Fruit fly (Drosophila melanogaster): ENCODE measurements around the gene Nse1.

The Nse1 gene

DNA sequence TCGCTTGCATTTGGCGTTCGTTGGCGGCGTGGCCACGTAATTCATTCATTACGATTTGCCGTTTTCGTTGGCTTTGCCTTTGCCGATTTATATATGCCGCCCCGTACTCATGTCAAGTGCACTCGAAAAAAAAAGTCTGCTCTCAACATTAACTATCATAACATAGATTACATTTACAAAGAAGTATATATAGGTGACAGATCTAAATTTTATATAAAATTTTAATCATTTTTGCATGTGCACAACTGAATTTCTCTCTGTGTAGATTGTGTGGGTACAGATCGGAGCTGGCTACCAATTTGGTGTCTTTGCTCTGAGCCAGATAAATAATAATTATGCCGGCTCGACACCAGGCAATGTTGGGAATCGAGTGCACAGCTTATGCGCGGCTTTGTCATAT, 21.0 kb upstream of the Nse1 start:
- no peak for TF ChIP-seq toe (GFP tag; optimal IDR thresholded peaks at IDR 0.05)
- TF ChIP-seq CG1620 (GFP tag; optimal IDR thresholded peaks at IDR 0.05): no peak
- no peak for TF ChIP-seq Hr96 (GFP tag; optimal IDR thresholded peaks at IDR 0.05)
- no peak for TF ChIP-seq CG7101 (tag; optimal IDR thresholded peaks at IDR 0.05)
- TF ChIP-seq CG14711 (tag; optimal IDR thresholded peaks at IDR 0.05): no peak
- TF ChIP-seq pad (GFP tag; optimal IDR thresholded peaks at IDR 0.05): no peak
- no peak for TF ChIP-seq Clk (GFP tag; optimal IDR thresholded peaks at IDR 0.05)
- no peak for TF ChIP-seq CG11617 (GFP tag; optimal IDR thresholded peaks at IDR 0.05)
- TF ChIP-seq Crg-1 (GFP tag; optimal IDR thresholded peaks at IDR 0.05): no peak
- no peak for TF ChIP-seq CG33017 (tag; optimal IDR thresholded peaks at IDR 0.05)
- no peak for TF ChIP-seq ovo (GFP tag; optimal IDR thresholded peaks at IDR 0.05)
- TF ChIP-seq bab1 (GFP tag; optimal IDR thresholded peaks at IDR 0.05): no peak

DNA sequence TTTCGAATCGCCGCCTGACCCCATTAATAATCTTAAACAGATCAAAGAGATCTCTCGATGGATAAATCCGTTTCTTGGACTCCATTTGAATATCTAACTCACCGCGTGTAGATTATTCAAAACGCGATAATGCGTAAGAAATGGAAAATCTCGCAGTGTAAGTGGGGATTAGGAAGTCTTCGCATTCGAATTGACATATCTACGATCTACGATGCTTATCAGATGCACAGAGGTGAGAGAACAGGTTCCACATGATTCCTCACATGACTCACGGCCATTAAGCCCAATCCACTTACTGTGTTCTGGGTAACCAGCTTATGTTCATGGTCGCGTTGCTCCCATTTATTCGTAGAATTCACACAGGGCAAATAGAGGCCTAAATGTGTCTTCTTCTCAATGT, 18.8 kb upstream of the Nse1 start:
- no peak for TF ChIP-seq kay (GFP tag; ENCODE audit: borderline replicate concordance)
- TF ChIP-seq Hr96 (GFP tag; optimal IDR thresholded peaks at IDR 0.05): no peak
- no peak for TF ChIP-seq cnc (optimal IDR thresholded peaks at IDR 0.05)
- no peak for TF ChIP-seq CG33017 (tag; optimal IDR thresholded peaks at IDR 0.05)
- no peak for TF ChIP-seq tj (GFP tag; optimal IDR thresholded peaks at IDR 0.05)
- no peak for TF ChIP-seq CG14711 (tag; optimal IDR thresholded peaks at IDR 0.05)
- no peak for TF ChIP-seq CG11617 (GFP tag; optimal IDR thresholded peaks at IDR 0.05)
- TF ChIP-seq pad (GFP tag; optimal IDR thresholded peaks at IDR 0.05): no peak
- TF ChIP-seq Crg-1 (GFP tag; optimal IDR thresholded peaks at IDR 0.05): no peak
- TF ChIP-seq CG7045 (GFP tag; optimal IDR thresholded peaks at IDR 0.05): no peak
- TF ChIP-seq CG5204 (GFP tag; optimal IDR thresholded peaks at IDR 0.05): no peak

DNA sequence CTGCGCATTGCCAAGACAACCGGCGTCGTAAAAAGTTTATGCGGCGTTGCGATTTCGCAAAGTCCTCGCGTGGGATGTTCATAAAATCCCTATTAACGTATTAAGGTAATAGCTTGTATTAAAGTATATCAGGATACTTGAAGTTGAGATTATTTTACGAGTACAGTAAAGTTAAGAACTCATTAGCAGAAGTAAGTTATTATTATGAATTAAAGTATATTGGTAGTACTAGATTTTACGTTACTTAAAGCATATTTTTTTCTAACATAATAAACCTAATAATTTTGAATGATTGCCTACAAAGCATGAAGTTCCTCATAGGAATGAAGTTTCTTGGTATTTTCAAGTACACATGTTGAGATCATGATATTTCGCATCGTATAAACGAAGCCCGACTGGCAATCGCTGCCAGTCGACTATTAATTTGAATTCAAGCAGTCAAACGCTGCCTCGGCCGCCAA, 16.4 kb upstream of the Nse1 start:
- TF ChIP-seq CG33017 (tag; optimal IDR thresholded peaks at IDR 0.05): no peak

DNA sequence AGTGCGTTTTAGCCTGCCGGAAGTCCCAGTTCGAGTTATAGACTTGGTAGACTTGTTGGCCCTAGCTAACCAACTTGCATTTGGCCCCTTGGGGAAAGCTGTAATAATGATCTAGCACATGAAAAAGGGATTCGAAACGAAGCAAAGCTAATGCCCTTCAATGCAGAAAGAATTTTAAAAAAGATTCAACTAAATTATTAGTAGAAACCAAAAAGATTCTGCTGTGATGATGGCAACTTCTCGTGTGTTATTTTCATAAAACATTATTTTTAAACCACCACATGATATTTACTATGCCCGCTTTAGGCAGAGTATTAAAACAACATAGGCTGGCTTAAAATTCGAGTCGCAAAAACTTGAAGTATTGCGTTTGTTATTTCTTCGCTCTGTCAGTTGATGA, 14.6 kb upstream of the Nse1 start:
- TF ChIP-seq CG12768 (GFP tag; optimal IDR thresholded peaks at IDR 0.05): no peak
- no peak for TF ChIP-seq CG7045 (GFP tag; optimal IDR thresholded peaks at IDR 0.05)
- no peak for TF ChIP-seq Crg-1 (GFP tag; optimal IDR thresholded peaks at IDR 0.05)
- no peak for TF ChIP-seq cnc (optimal IDR thresholded peaks at IDR 0.05)
- no peak for TF ChIP-seq Clk (GFP tag; optimal IDR thresholded peaks at IDR 0.05)
- no peak for TF ChIP-seq CG5204 (GFP tag; optimal IDR thresholded peaks at IDR 0.05)
- no peak for TF ChIP-seq Hr96 (GFP tag; optimal IDR thresholded peaks at IDR 0.05)
- no peak for TF ChIP-seq CG14711 (tag; optimal IDR thresholded peaks at IDR 0.05)
- no peak for TF ChIP-seq pad (GFP tag; optimal IDR thresholded peaks at IDR 0.05)
- no peak for TF ChIP-seq CG1620 (GFP tag; optimal IDR thresholded peaks at IDR 0.05)
- no peak for TF ChIP-seq CG11617 (GFP tag; optimal IDR thresholded peaks at IDR 0.05)

dm6 chr2L:6686612-6687011, 9.2 kb upstream of the Nse1 start, which contains the start of gene CG11327:
CG11327 (minus strand) TSS chr2L:6686712.
- TF ChIP-seq cnc (optimal IDR thresholded peaks at IDR 0.05) (no peak), Mnt (GFP tag; optimal IDR thresholded peaks at IDR 0.05) (no peak), cic (GFP tag; optimal IDR thresholded peaks at IDR 0.05) (no peak), Clk (GFP tag; optimal IDR thresholded peaks at IDR 0.05) (no peak), ovo (GFP tag; optimal IDR thresholded peaks at IDR 0.05) (no peak)

DNA sequence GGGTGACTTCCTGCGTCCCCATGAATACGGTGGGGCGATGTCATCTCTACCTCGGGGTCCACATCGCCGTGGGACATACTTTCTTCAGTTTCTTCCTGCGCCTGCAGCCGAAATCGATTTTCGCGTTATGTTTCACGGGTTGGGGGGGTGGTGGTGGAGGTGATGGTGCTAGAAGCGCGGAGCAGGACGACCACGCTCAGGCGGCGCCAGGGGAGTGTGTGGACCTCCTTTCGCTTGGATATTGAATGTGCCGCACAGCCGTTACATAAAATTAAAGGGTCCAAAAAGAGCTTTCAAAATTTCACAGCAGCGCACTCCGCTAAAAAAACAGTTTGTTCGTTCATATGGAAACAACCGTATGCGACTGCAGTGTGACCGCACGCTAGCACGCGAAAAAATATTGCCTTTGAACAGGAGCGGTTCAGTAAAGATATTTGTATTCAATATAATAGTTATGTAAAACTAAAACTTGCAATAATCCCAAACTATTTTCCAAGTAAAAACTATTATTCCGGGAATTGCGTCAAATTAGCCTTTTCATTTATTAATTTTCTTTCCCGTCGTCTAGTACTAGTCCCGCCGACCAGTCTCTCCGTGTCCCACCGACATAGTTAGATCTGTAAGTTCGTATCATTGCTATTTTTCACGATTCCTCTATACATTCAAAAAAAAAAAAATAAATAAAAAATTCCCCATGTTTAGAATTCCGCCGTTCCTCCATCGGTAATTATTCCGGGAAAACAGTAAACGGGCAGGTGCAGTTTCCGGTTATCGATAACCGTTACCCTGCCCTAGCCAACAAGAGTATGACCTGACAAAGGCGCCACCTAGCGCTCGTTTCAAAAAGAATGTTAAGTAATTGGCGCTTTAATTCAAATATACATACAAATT, 6.8 kb upstream of the Nse1 start, which contains the start of gene Nhe3:
TSS of gene Nhe3 (minus strand) at position 373 of the 891 bp plus-strand sequence.
- TF ChIP-seq CG14711 (tag; optimal IDR thresholded peaks at IDR 0.05) (peak; percentile 60), Hr96 (GFP tag; optimal IDR thresholded peaks at IDR 0.05) (peak; percentile 73), toe (GFP tag; optimal IDR thresholded peaks at IDR 0.05) (no peak), kay (GFP tag; ENCODE audit: borderline replicate concordance) (no peak), CG7101 (tag; optimal IDR thresholded peaks at IDR 0.05) (peak; percentile 73), CG11617 (GFP tag; optimal IDR thresholded peaks at IDR 0.05) (peak; percentile 83), Crg-1 (GFP tag; optimal IDR thresholded peaks at IDR 0.05) (peak; percentile 48), CG1620 (GFP tag; optimal IDR thresholded peaks at IDR 0.05) (peak; percentile 59), CG12768 (GFP tag; optimal IDR thresholded peaks at IDR 0.05) (peak; percentile 75), CG5204 (GFP tag; optimal IDR thresholded peaks at IDR 0.05) (peak; percentile 81), bab1 (GFP tag; optimal IDR thresholded peaks at IDR 0.05) (peak; percentile 60), ovo (GFP tag; optimal IDR thresholded peaks at IDR 0.05) (peak; percentile 85), CG33017 (tag; optimal IDR thresholded peaks at IDR 0.05) (peak; percentile 46), CG7045 (GFP tag; optimal IDR thresholded peaks at IDR 0.05) (peak; percentile 68), cic (GFP tag; optimal IDR thresholded peaks at IDR 0.05) (peak; percentile 34), cnc (optimal IDR thresholded peaks at IDR 0.05) (no peak), Mnt (GFP tag; optimal IDR thresholded peaks at IDR 0.05) (peak; percentile 86), Clk (GFP tag; optimal IDR thresholded peaks at IDR 0.05) (peak; percentile 58), tj (GFP tag; optimal IDR thresholded peaks at IDR 0.05) (peak; percentile 49), pad (GFP tag; optimal IDR thresholded peaks at IDR 0.05) (peak; percentile 67)

dm6 chr2L:6682909-6683308, 5.5 kb upstream of the Nse1 start:
- TF ChIP-seq Crg-1 (GFP tag; optimal IDR thresholded peaks at IDR 0.05): no peak
- TF ChIP-seq CG33017 (tag; optimal IDR thresholded peaks at IDR 0.05): no peak
- no peak for TF ChIP-seq toe (GFP tag; optimal IDR thresholded peaks at IDR 0.05)
- TF ChIP-seq pad (GFP tag; optimal IDR thresholded peaks at IDR 0.05): no peak
- no peak for TF ChIP-seq CG12768 (GFP tag; optimal IDR thresholded peaks at IDR 0.05)
- TF ChIP-seq CG7101 (tag; optimal IDR thresholded peaks at IDR 0.05): no peak
- TF ChIP-seq CG5204 (GFP tag; optimal IDR thresholded peaks at IDR 0.05): no peak
- peak; percentile 73 for TF ChIP-seq tj (GFP tag; optimal IDR thresholded peaks at IDR 0.05)
- peak; percentile 81 for TF ChIP-seq kay (GFP tag; ENCODE audit: borderline replicate concordance)
- TF ChIP-seq CG11617 (GFP tag; optimal IDR thresholded peaks at IDR 0.05): no peak
- TF ChIP-seq bab1 (GFP tag; optimal IDR thresholded peaks at IDR 0.05): no peak
- no peak for TF ChIP-seq cic (GFP tag; optimal IDR thresholded peaks at IDR 0.05)
- no peak for TF ChIP-seq CG7045 (GFP tag; optimal IDR thresholded peaks at IDR 0.05)
- TF ChIP-seq Mnt (GFP tag; optimal IDR thresholded peaks at IDR 0.05): no peak
- no peak for TF ChIP-seq ovo (GFP tag; optimal IDR thresholded peaks at IDR 0.05)
- no peak for TF ChIP-seq CG1620 (GFP tag; optimal IDR thresholded peaks at IDR 0.05)
- no peak for TF ChIP-seq CG14711 (tag; optimal IDR thresholded peaks at IDR 0.05)
- peak in 1 of 2 experiments; percentile 38 for TF ChIP-seq cnc (optimal IDR thresholded peaks at IDR 0.05)
- TF ChIP-seq Hr96 (GFP tag; optimal IDR thresholded peaks at IDR 0.05): no peak
- no peak for TF ChIP-seq Clk (GFP tag; optimal IDR thresholded peaks at IDR 0.05)

All from whole organism, adult.